Worm (Caenorhabditis elegans) whole organism, young adult: ENCODE results near the gene B0228.9.

Experiments used
- F22D6.2 ChIP-seq: sonication (generic microtip); optimal IDR thresholded peaks from 2 replicates; lab custom pipeline; 2016; ENCODE audit warnings: mild to moderate bottlenecking, missing genetic modification characterization, missing compliant biosample characterization
- F23B12.7 ChIP-seq: sonication (generic microtip); optimal IDR thresholded peaks from 2 replicates; lab custom pipeline; 2017; ENCODE audit warnings: missing genetic modification characterization, mild to moderate bottlenecking, missing compliant biosample characterization, antibody characterized with exemption, moderate library complexity; ENCODE audit not compliant: insufficient read depth
- F33H1.4 ChIP-seq: fragments of 200-800 bp; sonication (Bioruptor generic); IDR thresholded peaks from 2 replicates; pipeline ENCODE4 v1.3.6; 2022; ENCODE audit warnings: missing genetic modification reagents, missing genetic modification characterization, missing compliant biosample characterization
- F57A8.1 ChIP-seq: fragments of 200-800 bp; sonication (Bioruptor generic); optimal IDR thresholded peaks from 2 replicates; lab custom pipeline; 2018; ENCODE audit warnings: mild to moderate bottlenecking, missing genetic modification characterization, moderate library complexity, missing compliant biosample characterization
- T26A5.8 ChIP-seq: sonication (generic microtip); optimal IDR thresholded peaks from 2 replicates; lab custom pipeline; 2016; ENCODE audit warnings: missing genetic modification characterization, missing compliant biosample characterization
- attf-6 ChIP-seq: fragments of 200-800 bp; sonication (Bioruptor generic); IDR thresholded peaks from 2 replicates; pipeline ENCODE4 v1.3.6; 2022; ENCODE audit warnings: missing genetic modification reagents, missing genetic modification characterization, missing compliant biosample characterization
- efl-1 ChIP-seq: fragments of 150-350 bp; optimal IDR thresholded peaks from 2 replicates; lab custom pipeline; 2014; ENCODE audit warnings: missing biosample characterization, missing genetic modification reagents, missing genetic modification characterization
- ets-4 ChIP-seq: fragments of 200-800 bp; sonication (Bioruptor generic); optimal IDR thresholded peaks from 2 replicates; lab custom pipeline; 2018; ENCODE audit warnings: mild to moderate bottlenecking, missing genetic modification characterization, missing compliant biosample characterization
- nhr-90 ChIP-seq: sonication (generic microtip); optimal IDR thresholded peaks from 2 replicates; lab custom pipeline; 2016; ENCODE audit warnings: missing genotype, mild to moderate bottlenecking, missing genetic modification characterization, missing compliant biosample characterization
- pha-4 ChIP-seq: fragments of 150-350 bp; sonication (generic microtip); optimal IDR thresholded peaks from 2 replicates; lab custom pipeline; 2014; ENCODE audit warnings: missing biosample characterization, missing genetic modification reagents, missing genetic modification characterization
- snpc-4 ChIP-seq, 5 experiments: fragments of 150-350 bp in 1 of 5; sonication (generic microtip) in 4 of 5; optimal IDR thresholded peaks; 2 replicates each; lab custom pipeline; 2014 to 2018; ENCODE audit warnings: missing genetic modification characterization in 5 of 5, missing biosample characterization in 3 of 5, antibody characterized with exemption in 2 of 5, mild to moderate bottlenecking in 2 of 5, missing compliant biosample characterization in 2 of 5, missing genotype in 2 of 5, moderate library complexity in 2 of 5, missing genetic modification reagents in 1 of 5
- ztf-22 ChIP-seq: fragments of 200-800 bp; sonication (Bioruptor generic); optimal IDR thresholded peaks from 2 replicates; lab custom pipeline; 2018; ENCODE audit warnings: mild to moderate bottlenecking, missing genetic modification characterization, moderate library complexity, missing compliant biosample characterization
- ztf-28 ChIP-seq: fragments of 200-800 bp; sonication (Bioruptor generic); IDR thresholded peaks from 2 replicates; pipeline ENCODE4 v1.3.6; 2022; ENCODE audit warnings: missing genetic modification reagents, missing genetic modification characterization, missing compliant biosample characterization

DNA sequence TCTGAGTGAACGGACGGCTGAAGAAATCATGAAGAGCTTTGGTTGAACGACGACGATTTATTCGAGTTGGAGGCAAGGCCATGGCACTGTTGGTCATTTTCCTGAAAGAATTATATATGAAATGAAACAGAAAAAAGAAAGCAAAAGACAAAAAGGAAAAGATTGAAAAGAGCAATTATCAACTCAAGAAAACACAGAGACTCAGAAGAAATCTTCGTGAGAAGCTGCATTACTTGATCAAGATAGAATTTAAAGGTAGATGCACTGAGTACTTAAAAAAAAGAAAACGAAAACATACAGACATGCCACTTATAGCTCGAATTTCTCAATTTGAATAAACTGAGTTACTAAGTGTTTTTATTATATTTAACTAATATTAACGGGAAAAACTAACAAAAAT, 45.0 kb downstream of the B0228.9 start, which contains the start of gene cpna-5:
- TF ChIP-seq pha-4 (tag; lab: Kevin White, UChicago) (no peak), F23B12.7 (tag; lab: Kevin White, UChicago) (no peak), ztf-22 (GFP tag; lab: Kevin White, UChicago) (no peak), ets-4 (GFP tag; lab: Kevin White, UChicago) (no peak), F33H1.4 (GFP tag; lab: Robert Waterston, UW) (no peak), ztf-28 (no peak), attf-6 (no peak), F22D6.2 (tag; lab: Kevin White, UChicago) (no peak), snpc-4 (GFP tag; optimal IDR thresholded peaks at IDR 0.05; lab: Kevin White, UChicago) (no peak), snpc-4 (tag; optimal IDR thresholded peaks at IDR 0.05; lab: Kevin White, UChicago) (no peak), nhr-90 (tag; lab: Kevin White, UChicago) (no peak), F57A8.1 (GFP tag; lab: Kevin White, UChicago) (no peak), T26A5.8 (tag; lab: Kevin White, UChicago) (no peak), efl-1 (GFP tag; lab: Kevin White, UChicago) (no peak)
